Fruit fly (Drosophila melanogaster) Kc167 (cell line): ENCODE measurements around the gene stck.

Source experiments
- Sin3A ChIP-seq: fragments of >200 bp; optimal IDR thresholded peaks from 2 replicates; lab custom pipeline; 2018; ENCODE audit warnings: missing external identifiers
- h ChIP-seq: fragments of >200 bp; optimal IDR thresholded peaks from 3 replicates; lab custom pipeline; 2018; ENCODE audit warnings: missing external identifiers
- insv ChIP-seq: fragments of >200 bp; optimal IDR thresholded peaks from 3 replicates; lab custom pipeline; 2018; ENCODE audit warnings: missing external identifiers
- psq ChIP-seq: fragments of >200 bp; optimal IDR thresholded peaks from 2 replicates; lab custom pipeline; 2017; ENCODE audit warnings: missing external identifiers
- ttk ChIP-seq: sonication (Bioruptor generic); optimal IDR thresholded peaks from 2 replicates; lab custom pipeline; 2017; ENCODE audit warnings: missing external identifiers

DNA sequence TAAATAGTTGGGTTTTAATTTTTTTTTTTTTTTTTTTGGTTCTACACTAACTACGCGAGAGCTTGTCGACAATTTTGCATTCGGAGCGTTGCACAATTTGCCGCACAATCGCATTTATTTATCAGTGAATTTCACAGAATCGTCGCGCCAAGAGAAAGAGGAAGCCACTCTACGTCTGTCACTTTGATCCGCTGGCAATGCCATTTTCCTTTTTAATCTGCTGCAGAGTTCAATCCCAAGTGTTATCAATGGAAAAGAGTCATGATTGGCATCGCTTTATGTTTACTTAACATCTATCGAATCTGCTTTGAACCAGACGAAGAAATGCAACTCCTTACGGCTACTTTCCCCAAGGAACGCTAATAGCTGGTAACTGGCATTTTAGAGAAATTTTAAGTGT is 27.1 kb upstream of the stck start:
- TF ChIP-seq ttk (no peak), h (lab: Kevin White, UChicago) (no peak), psq (no peak), Sin3A (lab: Kevin White, UChicago) (no peak), insv (no peak)
